Worm (Caenorhabditis elegans) whole organism, L3 larva: ENCODE measurements around the gene alh-11.

Experiments
- nhr-25 ChIP-seq: sonication (generic microtip); optimal IDR thresholded peaks from 2 replicates; lab custom pipeline; 2017; ENCODE audit warnings: missing biosample characterization, missing genetic modification characterization
- unc-39 ChIP-seq: sonication (generic microtip); optimal IDR thresholded peaks from 4 replicates; lab custom pipeline; 2017; ENCODE audit warnings: missing biosample characterization, missing genetic modification characterization

ce11 chrIII:770958-771357 lies 7.7 kb downstream of the alh-11 start, which contains the start of gene tpst-2:
- TF ChIP-seq unc-39 (tag; lab: Kevin White, UChicago) (no peak), nhr-25 (tag; lab: Kevin White, UChicago) (no peak)
